Worm (Caenorhabditis elegans): ENCODE data around the gene ubc-23.

ubc-23 gene

DNA sequence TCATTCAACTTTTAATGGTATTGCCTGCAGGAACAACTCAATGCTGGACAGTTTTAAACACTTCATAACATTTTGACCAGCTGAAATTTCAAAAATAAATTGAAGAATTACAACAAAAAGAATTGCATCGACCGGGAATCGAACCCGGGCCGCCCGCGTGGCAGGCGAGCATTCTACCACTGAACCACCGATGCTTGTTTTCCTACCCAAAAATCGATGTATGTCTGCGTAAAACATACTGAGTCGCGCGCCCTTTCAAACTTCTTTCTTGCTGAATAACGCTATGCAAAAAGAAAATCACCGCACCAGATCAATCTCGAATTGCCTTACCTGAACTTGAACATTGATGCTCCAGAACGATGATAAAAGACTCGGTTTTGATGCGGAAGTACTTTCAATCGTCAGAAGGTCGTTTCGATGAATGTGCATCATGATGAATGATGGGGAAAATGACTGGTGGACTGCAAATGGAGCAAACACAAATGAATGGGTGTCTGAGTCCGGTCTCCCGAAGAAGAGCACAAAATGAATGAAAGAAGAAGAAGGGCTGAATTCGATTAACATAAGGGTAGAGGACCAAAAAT, 47.3 kb upstream of the ubc-23 start, which contains the start of gene R04E5.7 (continued):
- no peak for TF ChIP-seq ets-4 (GFP tag; optimal IDR thresholded peaks at IDR 0.05)
- TF ChIP-seq snpc-3.4 (tag; optimal IDR thresholded peaks at IDR 0.05), result no peak
- TF ChIP-seq F22D6.2 (tag; optimal IDR thresholded peaks at IDR 0.05), result no peak
- 0 out of 2 replicates have a peak, but pooled peaks have one; percentile 17 for TF ChIP-seq madf-3 (GFP tag; IDR thresholded peaks at IDR 0.05)
- no peak for TF ChIP-seq nfyb-1 (GFP tag; IDR thresholded peaks at IDR 0.05)
- no peak for TF ChIP-seq hsf-1 (GFP tag; IDR thresholded peaks at IDR 0.05)
- no peak for TF ChIP-seq B0336.3 (GFP tag; IDR thresholded peaks at IDR 0.05)
- TF ChIP-seq rcor-1 (GFP tag; IDR thresholded peaks at IDR 0.05), result no peak
- peak; percentile 45 for TF ChIP-seq snpc-4 (GFP tag; optimal IDR thresholded peaks at IDR 0.05)
- TF ChIP-seq snpc-4 (tag; optimal IDR thresholded peaks at IDR 0.05), result peak in 2 of 4 experiments; percentile 7 to 55
- TF ChIP-seq lin-26 (GFP tag; IDR thresholded peaks at IDR 0.05), result peak; percentile 78
- no peak for TF ChIP-seq nhr-27 (tag; optimal IDR thresholded peaks at IDR 0.05)
- no peak for TF ChIP-seq zim-3 (tag; optimal IDR thresholded peaks at IDR 0.05)
- no peak for TF ChIP-seq cebp-2 (GFP tag; IDR thresholded peaks at IDR 0.05)
- no peak for TF ChIP-seq hmg-20 (GFP tag; IDR thresholded peaks at IDR 0.05)
- no peak for TF ChIP-seq F10E7.11 (tag; optimal IDR thresholded peaks at IDR 0.05)
- peak; percentile 44; the same call in 1 of the 2 replicates for TF ChIP-seq mcd-1 (GFP tag; IDR thresholded peaks at IDR 0.05)
- peak; percentile 44; the same call in 1 of the 2 replicates for TF ChIP-seq madf-6 (GFP tag; IDR thresholded peaks at IDR 0.05)
- no peak for TF ChIP-seq Y53G8AR.9 (GFP tag; conservative IDR thresholded peaks at IDR 0.05)
- TF ChIP-seq atf-7 (tag; optimal IDR thresholded peaks at IDR 0.05), result no peak
- TF ChIP-seq sptf-2 (GFP tag; optimal IDR thresholded peaks at IDR 0.05), result no peak
- TF ChIP-seq let-526 (GFP tag; IDR thresholded peaks at IDR 0.05), result 0 out of 2 replicates have a peak, but pooled peaks have one; percentile 17
- TF ChIP-seq nhr-80 (tag; optimal IDR thresholded peaks at IDR 0.05), result peak; percentile 25
- no peak for TF ChIP-seq tlf-1 (GFP tag; optimal IDR thresholded peaks at IDR 0.05)
- TF ChIP-seq F37B4.10 (GFP tag; IDR thresholded peaks at IDR 0.05), result no peak
- TF ChIP-seq ztf-25 (GFP tag; IDR thresholded peaks at IDR 0.05), result no peak
- TF ChIP-seq mxl-1 (tag; optimal IDR thresholded peaks at IDR 0.05), result no peak
- peak; percentile 73 for TF ChIP-seq rpc-1 (optimal IDR thresholded peaks at IDR 0.05)
- TF ChIP-seq rpc-1 (tag; optimal IDR thresholded peaks at IDR 0.05), result peak; percentile 79
- no peak for TF ChIP-seq somi-1 (GFP tag; optimal IDR thresholded peaks at IDR 0.05)
- peak; percentile 63 for TF ChIP-seq ceh-27 (GFP tag; optimal IDR thresholded peaks at IDR 0.05)
- no peak for TF ChIP-seq hlh-26 (GFP tag; conservative IDR thresholded peaks at IDR 0.05)
- no peak for TF ChIP-seq mel-28 (tag; optimal IDR thresholded peaks at IDR 0.05; ENCODE audit: borderline replicate concordance)
- TF ChIP-seq Y79H2A.3 (GFP tag; conservative IDR thresholded peaks at IDR 0.05), result no peak
- no peak for TF ChIP-seq Y95B8A.8 (GFP tag; IDR thresholded peaks at IDR 0.05)
- TF ChIP-seq mes-4 (tag; optimal IDR thresholded peaks at IDR 0.05), result no peak
- TF ChIP-seq attf-3 (GFP tag; conservative IDR thresholded peaks at IDR 0.05), result no peak
- TF ChIP-seq chd-7 (tag; optimal IDR thresholded peaks at IDR 0.05), result peak; percentile 47
- no peak for TF ChIP-seq F23B12.7 (tag; optimal IDR thresholded peaks at IDR 0.05; ENCODE audit: insufficient read depth)
- no peak for TF ChIP-seq lsy-27 (tag; optimal IDR thresholded peaks at IDR 0.05; ENCODE audit: borderline replicate concordance, insufficient read depth)
- TF ChIP-seq nfya-1 (tag; optimal IDR thresholded peaks at IDR 0.05; ENCODE audit: borderline replicate concordance, insufficient read depth), result no peak
- no peak for TF ChIP-seq T26A5.8 (tag; optimal IDR thresholded peaks at IDR 0.05)

Measured in whole organism, young adult.